Fruit fly (Drosophila melanogaster): ENCODE results near the gene Graf.

Gene Graf

dm6 chrX:15786242-15786641 is 25.7 kb upstream of the Graf start:
- TF ChIP-seq h (optimal IDR thresholded peaks at IDR 0.05) (no peak), Sin3A (optimal IDR thresholded peaks at IDR 0.05) (no peak), Myc (optimal IDR thresholded peaks at IDR 0.05) (no peak), insv (optimal IDR thresholded peaks at IDR 0.05) (no peak), ttk (optimal IDR thresholded peaks at IDR 0.05) (no peak), psq (optimal IDR thresholded peaks at IDR 0.05) (no peak)

- TF ChIP-seq psq (optimal IDR thresholded peaks at IDR 0.05): no peak
- no peak for TF ChIP-seq insv (optimal IDR thresholded peaks at IDR 0.05)
- no peak for TF ChIP-seq Sin3A (optimal IDR thresholded peaks at IDR 0.05)
- TF ChIP-seq h (optimal IDR thresholded peaks at IDR 0.05): no peak
These were observed 25.1 kb upstream of the Graf start, which contains the start of the genes Paf-AHalpha and mRpS30 for dm6 chrX:15785429-15786239. Gene Paf-AHalpha, minus strand, starts transcription at chrX:15785583. Gene mRpS30, plus strand, starts transcription at chrX:15786047.

- TF ChIP-seq ttk (optimal IDR thresholded peaks at IDR 0.05) (no peak), insv (optimal IDR thresholded peaks at IDR 0.05) (no peak), Myc (optimal IDR thresholded peaks at IDR 0.05) (no peak), Sin3A (optimal IDR thresholded peaks at IDR 0.05) (no peak), h (optimal IDR thresholded peaks at IDR 0.05) (no peak), psq (optimal IDR thresholded peaks at IDR 0.05) (no peak)
These were observed 23.1 kb upstream of the Graf start, which contains the start of gene Efhc1.1 for dm6 chrX:15783610-15784009. Gene Efhc1.1, minus strand, starts transcription at chrX:15783710.

- TF ChIP-seq Myc (optimal IDR thresholded peaks at IDR 0.05) (no peak), insv (optimal IDR thresholded peaks at IDR 0.05) (no peak), Sin3A (optimal IDR thresholded peaks at IDR 0.05) (no peak), h (optimal IDR thresholded peaks at IDR 0.05) (no peak)
These were observed 18.3 kb upstream of the Graf start, which contains the start of gene CG43673 for dm6 chrX:15778846-15779245. Gene CG43673, plus strand, starts transcription at chrX:15779146.

- no peak for TF ChIP-seq Myc (optimal IDR thresholded peaks at IDR 0.05)
- no peak for TF ChIP-seq ttk (optimal IDR thresholded peaks at IDR 0.05)
- TF ChIP-seq insv (optimal IDR thresholded peaks at IDR 0.05): no peak
- no peak for TF ChIP-seq psq (optimal IDR thresholded peaks at IDR 0.05)
- no peak for TF ChIP-seq h (optimal IDR thresholded peaks at IDR 0.05)
- no peak for TF ChIP-seq Sin3A (optimal IDR thresholded peaks at IDR 0.05)
These were observed 12.1 kb upstream of the Graf start, which contains the start of gene CG43672 for dm6 chrX:15772663-15773062. Gene CG43672, plus strand, starts transcription at chrX:15772963.

dm6 chrX:15769457-15769856 is 8.9 kb upstream of the Graf start, which contains the start of gene CG33172:
Gene CG33172, plus strand, starts transcription at chrX:15769664.
- no peak for TF ChIP-seq ttk (optimal IDR thresholded peaks at IDR 0.05)
- no peak for TF ChIP-seq h (optimal IDR thresholded peaks at IDR 0.05)
- no peak for TF ChIP-seq insv (optimal IDR thresholded peaks at IDR 0.05)
- TF ChIP-seq Sin3A (optimal IDR thresholded peaks at IDR 0.05): no peak
- no peak for TF ChIP-seq psq (optimal IDR thresholded peaks at IDR 0.05)
- no peak for TF ChIP-seq Myc (optimal IDR thresholded peaks at IDR 0.05)

- TF ChIP-seq insv (optimal IDR thresholded peaks at IDR 0.05): no peak
- no peak for TF ChIP-seq ttk (optimal IDR thresholded peaks at IDR 0.05)
- TF ChIP-seq Sin3A (optimal IDR thresholded peaks at IDR 0.05): no peak
- TF ChIP-seq psq (optimal IDR thresholded peaks at IDR 0.05): no peak
- TF ChIP-seq h (optimal IDR thresholded peaks at IDR 0.05): no peak
- TF ChIP-seq Myc (optimal IDR thresholded peaks at IDR 0.05): no peak
These were observed 5.9 kb upstream of the Graf start, which contains the start of gene CG8952 for dm6 chrX:15766395-15766866. Gene CG8952, minus strand, starts transcription at chrX:15766445.

- TF ChIP-seq Sin3A (optimal IDR thresholded peaks at IDR 0.05): no peak
- no peak for TF ChIP-seq ttk (optimal IDR thresholded peaks at IDR 0.05)
- TF ChIP-seq psq (optimal IDR thresholded peaks at IDR 0.05): no peak
- no peak for TF ChIP-seq h (optimal IDR thresholded peaks at IDR 0.05)
- TF ChIP-seq Myc (optimal IDR thresholded peaks at IDR 0.05): no peak
- no peak for TF ChIP-seq insv (optimal IDR thresholded peaks at IDR 0.05)
These were observed 2.2 kb upstream of the Graf start, which contains the start of gene Polr3A for dm6 chrX:15762723-15763122. Gene Polr3A, plus strand, starts transcription at chrX:15762956.

dm6 chrX:15761298-15761640 is 736 bp upstream of the Graf start:
- TF ChIP-seq Sin3A (optimal IDR thresholded peaks at IDR 0.05): no peak
- TF ChIP-seq h (optimal IDR thresholded peaks at IDR 0.05): no peak
- TF ChIP-seq psq (optimal IDR thresholded peaks at IDR 0.05): no peak

- TF ChIP-seq Sin3A (optimal IDR thresholded peaks at IDR 0.05): no peak
- TF ChIP-seq h (optimal IDR thresholded peaks at IDR 0.05): no peak
- TF ChIP-seq insv (optimal IDR thresholded peaks at IDR 0.05): no peak
- no peak for TF ChIP-seq ttk (optimal IDR thresholded peaks at IDR 0.05)
- TF ChIP-seq Myc (optimal IDR thresholded peaks at IDR 0.05): no peak
- no peak for TF ChIP-seq psq (optimal IDR thresholded peaks at IDR 0.05)
These were observed 634 bp downstream of the Graf start for dm6 chrX:15759752-15760446.

dm6 chrX:15758692-15759240 is 1.8 kb downstream of the Graf start:
- TF ChIP-seq psq (optimal IDR thresholded peaks at IDR 0.05) (no peak), insv (optimal IDR thresholded peaks at IDR 0.05) (no peak), ttk (optimal IDR thresholded peaks at IDR 0.05) (no peak), Sin3A (optimal IDR thresholded peaks at IDR 0.05) (no peak), Myc (optimal IDR thresholded peaks at IDR 0.05) (no peak), h (optimal IDR thresholded peaks at IDR 0.05) (no peak)

dm6 chrX:15756018-15756417 is 4.5 kb downstream of the Graf start, which contains the start of gene CG8260:
Gene CG8260, plus strand, starts transcription at chrX:15756318.
- TF ChIP-seq insv (optimal IDR thresholded peaks at IDR 0.05) (no peak), Myc (optimal IDR thresholded peaks at IDR 0.05) (no peak), ttk (optimal IDR thresholded peaks at IDR 0.05) (no peak)
